Worm (Caenorhabditis elegans): ENCODE results near the gene C09E7.11.

- TF ChIP-seq ZK546.5 (tag; optimal IDR thresholded peaks at IDR 0.05) (no peak), hmg-1.1 (GFP tag; IDR thresholded peaks at IDR 0.05) (no peak), fos-1 (tag; optimal IDR thresholded peaks at IDR 0.05) (no peak), lin-39 (tag; optimal IDR thresholded peaks at IDR 0.05) (no peak), daf-19 (GFP tag; conservative IDR thresholded peaks at IDR 0.05) (no peak), duxl-1 (tag; optimal IDR thresholded peaks at IDR 0.05; ENCODE audit: poor library complexity) (no peak), egl-43 (GFP tag; IDR thresholded peaks at IDR 0.05) (no peak), ctbp-1 (GFP tag; IDR thresholded peaks at IDR 0.05) (no peak), nhr-76 (tag; optimal IDR thresholded peaks at IDR 0.05) (no peak), snpc-1.2 (GFP tag; IDR thresholded peaks at IDR 0.05) (no peak), attf-4 (tag; optimal IDR thresholded peaks at IDR 0.05) (no peak), mdl-1 (tag; optimal IDR thresholded peaks at IDR 0.05) (no peak)
Measured at ce11 chrIII:6558487-6558886, 27.3 kb downstream of the C09E7.11 start, which contains the start of gene C09E7.8.

All from whole organism, L4 larva.